Fruit fly (Drosophila melanogaster) whole organism, adult: ENCODE results near the gene Hsp23.

Source experiments
- CG11617 ChIP-seq: fragments of 200-800 bp; sonication (Bioruptor generic); optimal IDR thresholded peaks from 2 replicates; lab custom pipeline; 2017; ENCODE audit warnings: mild to moderate bottlenecking, missing biosample characterization, missing genetic modification reagents, missing genetic modification characterization
- CG12768 ChIP-seq: fragments of 200-800 bp; sonication (Bioruptor generic); optimal IDR thresholded peaks from 2 replicates; lab custom pipeline; 2017; ENCODE audit warnings: missing biosample characterization, missing genetic modification characterization, mild to moderate bottlenecking, moderate library complexity, missing genetic modification reagents
- CG14711 ChIP-seq: fragments of 200-800 bp; sonication (Bioruptor generic); optimal IDR thresholded peaks from 2 replicates; lab custom pipeline; 2018; ENCODE audit warnings: missing biosample characterization, mild to moderate bottlenecking, missing genetic modification characterization, moderate library complexity
- CG33017 ChIP-seq: fragments of 200-800 bp; sonication (Bioruptor generic); optimal IDR thresholded peaks from 2 replicates; lab custom pipeline; 2018; ENCODE audit warnings: missing biosample characterization, mild to moderate bottlenecking, missing genetic modification characterization, moderate library complexity
- CG5204 ChIP-seq: fragments of 200-800 bp; sonication (Bioruptor generic); optimal IDR thresholded peaks from 2 replicates; lab custom pipeline; 2016; ENCODE audit warnings: missing biosample characterization, missing genetic modification characterization
- CG7101 ChIP-seq: fragments of 200-800 bp; sonication (Bioruptor generic); optimal IDR thresholded peaks from 2 replicates; lab custom pipeline; 2018; ENCODE audit warnings: missing biosample characterization, mild to moderate bottlenecking, missing genetic modification characterization, moderate library complexity
- Crg-1 ChIP-seq: fragments of 200-800 bp; sonication (Bioruptor generic); optimal IDR thresholded peaks from 2 replicates; lab custom pipeline; 2016; ENCODE audit warnings: missing biosample characterization, missing genetic modification characterization
- Hr96 ChIP-seq: fragments of 200-800 bp; sonication (Bioruptor generic); optimal IDR thresholded peaks from 2 replicates; lab custom pipeline; 2016; ENCODE audit warnings: missing biosample characterization, missing genetic modification characterization
- bab1 ChIP-seq: fragments of 200-800 bp; sonication (Bioruptor generic); optimal IDR thresholded peaks from 3 replicates; lab custom pipeline; 2019; ENCODE audit warnings: missing biosample characterization, mild to moderate bottlenecking, missing genetic modification characterization, moderate library complexity
- kay ChIP-seq: fragments of 200-800 bp; sonication (Bioruptor generic); peaks from one replicate; lab custom pipeline; 2016; ENCODE audit warnings: missing biosample characterization, missing genetic modification characterization, borderline replicate concordance
- ovo ChIP-seq: fragments of 200-800 bp; sonication (Bioruptor generic); optimal IDR thresholded peaks from 2 replicates; lab custom pipeline; 2016; ENCODE audit warnings: missing biosample characterization, missing genetic modification characterization
- pad ChIP-seq: fragments of 200-800 bp; sonication (Bioruptor generic); optimal IDR thresholded peaks from 3 replicates; lab custom pipeline; 2017; ENCODE audit warnings: missing biosample characterization, missing genetic modification characterization, mild to moderate bottlenecking, moderate library complexity, missing genetic modification reagents

DNA sequence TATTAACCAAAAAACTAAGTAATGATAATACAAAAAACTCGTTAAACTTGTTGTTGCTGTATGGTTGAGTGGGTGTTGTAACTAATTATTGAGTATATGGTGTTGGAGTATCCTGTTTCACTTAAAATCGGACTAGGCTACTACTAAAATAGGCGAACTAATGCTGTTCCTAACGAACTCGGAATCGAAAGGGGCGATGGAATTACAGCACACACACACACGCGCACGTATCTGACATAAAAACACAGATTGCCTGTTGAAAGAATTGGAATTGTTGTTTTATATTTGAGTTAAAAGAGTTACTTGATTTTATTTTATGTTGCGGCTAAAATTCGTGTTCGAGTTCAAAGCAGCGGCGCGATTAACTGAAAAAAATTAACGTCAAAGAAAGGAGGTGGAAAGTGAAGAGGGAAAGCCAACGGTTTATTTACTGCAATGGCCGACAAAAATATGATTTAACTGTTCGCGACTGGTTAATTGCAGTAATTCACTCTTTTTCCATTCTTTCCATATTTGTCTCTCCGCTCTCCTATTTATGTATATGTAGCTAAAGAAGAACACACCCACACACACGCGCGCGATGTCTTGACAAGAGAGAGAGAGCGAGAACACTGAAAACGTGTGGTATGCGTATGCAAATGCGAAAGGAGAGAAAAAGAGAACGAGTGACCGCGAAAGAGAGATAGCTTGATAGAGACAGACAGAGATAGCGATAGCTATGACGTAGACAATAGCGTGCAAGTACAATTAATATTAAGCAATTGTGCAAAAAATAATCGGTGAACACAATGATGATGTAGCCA is 19.9 kb downstream of the Hsp23 start:
- TF ChIP-seq pad (GFP tag; lab: Kevin White, UChicago): peak; percentile 87
- peak; percentile 96 for TF ChIP-seq kay
- no peak for TF ChIP-seq CG14711
- no peak for TF ChIP-seq Crg-1 (GFP tag; lab: Kevin White, UChicago)
- TF ChIP-seq ovo (GFP tag; lab: Kevin White, UChicago): peak; percentile 93
- no peak for TF ChIP-seq CG11617 (GFP tag; lab: Kevin White, UChicago)
- TF ChIP-seq CG7101 (tag; lab: Kevin White, UChicago): no peak
- TF ChIP-seq bab1 (GFP tag; lab: Kevin White, UChicago): no peak
- no peak for TF ChIP-seq Hr96 (GFP tag; lab: Kevin White, UChicago)
- TF ChIP-seq CG33017 (tag; lab: Kevin White, UChicago): no peak
- TF ChIP-seq CG12768 (GFP tag; lab: Kevin White, UChicago): peak; percentile 13
- TF ChIP-seq CG5204 (GFP tag; lab: Kevin White, UChicago): no peak
